Fruit fly (Drosophila melanogaster) whole organism, embryonic: ENCODE data around the gene CG10347.

Source experiments
- CG10543 ChIP-seq: fragments of 200-800 bp; sonication (Bioruptor generic); optimal IDR thresholded peaks from 3 replicates; lab custom pipeline; 2017; ENCODE audit warnings: missing biosample characterization, mild to moderate bottlenecking, missing genetic modification characterization, moderate library complexity
- CG11696 ChIP-seq: fragments of 200-800 bp; sonication (Bioruptor generic); IDR thresholded peaks from 2 replicates; pipeline ENCODE4 v1.3.6; 2022; ENCODE audit warnings: missing biosample characterization, missing genetic modification characterization
- CG12104 ChIP-seq: fragments of 200-800 bp; sonication (Bioruptor generic); optimal IDR thresholded peaks from 3 replicates; lab custom pipeline; 2016; ENCODE audit warnings: missing biosample characterization, missing genetic modification characterization
- CG1233 ChIP-seq: fragments of 200-800 bp; sonication (Bioruptor generic); optimal IDR thresholded peaks from 4 replicates; lab custom pipeline; 2018; ENCODE audit warnings: missing biosample characterization, mild to moderate bottlenecking, missing genetic modification characterization
- CG13296 ChIP-seq: fragments of 200-800 bp; sonication (Bioruptor generic); optimal IDR thresholded peaks from 3 replicates; lab custom pipeline; 2018; ENCODE audit warnings: missing biosample characterization, mild to moderate bottlenecking, missing genetic modification characterization
- CG14014 ChIP-seq: fragments of 200-800 bp; sonication (Bioruptor generic); IDR thresholded peaks from 2 replicates; pipeline ENCODE4 v1.3.6; 2022; ENCODE audit warnings: missing biosample characterization, missing genetic modification characterization
- CG14965 ChIP-seq: fragments of 200-800 bp; sonication (Bioruptor generic); optimal IDR thresholded peaks from 2 replicates; lab custom pipeline; 2016; ENCODE audit warnings: missing biosample characterization, missing genetic modification characterization, borderline replicate concordance
- CG15696 ChIP-seq: fragments of 200-800 bp; sonication (Bioruptor generic); optimal IDR thresholded peaks from 2 replicates; lab custom pipeline; 2019; ENCODE audit warnings: missing biosample characterization, mild to moderate bottlenecking, missing genetic modification characterization, moderate library complexity
- CG17612 ChIP-seq: fragments of 200-800 bp; sonication (Bioruptor generic); IDR thresholded peaks from 2 replicates; pipeline ENCODE4 v1.3.6; 2022; ENCODE audit warnings: missing biosample characterization, missing genetic modification characterization
- CG17802 ChIP-seq: fragments of 200-800 bp; sonication (Bioruptor generic); optimal IDR thresholded peaks from 2 replicates; lab custom pipeline; 2018; ENCODE audit warnings: missing biosample characterization, mild to moderate bottlenecking, missing genetic modification characterization, moderate library complexity
- CG18011 ChIP-seq: fragments of 200-800 bp; sonication (Bioruptor generic); optimal IDR thresholded peaks from 2 replicates; lab custom pipeline; 2017; ENCODE audit warnings: missing biosample characterization, missing genetic modification characterization, mild to moderate bottlenecking, moderate library complexity, missing genotype
- CG18619 ChIP-seq: fragments of 200-800 bp; sonication (Bioruptor generic); optimal IDR thresholded peaks from 3 replicates; lab custom pipeline; 2017; ENCODE audit warnings: missing biosample characterization, mild to moderate bottlenecking, missing genetic modification characterization
- CG3065 ChIP-seq: fragments of 200-800 bp; sonication (Bioruptor generic); optimal IDR thresholded peaks from 2 replicates; lab custom pipeline; 2016; ENCODE audit warnings: missing biosample characterization, missing genetic modification characterization
- CG3163 ChIP-seq: fragments of 200-800 bp; sonication (Bioruptor generic); optimal IDR thresholded peaks from 3 replicates; lab custom pipeline; 2016; ENCODE audit warnings: missing biosample characterization, missing genetic modification characterization
- CG3838 ChIP-seq: fragments of 200-800 bp; sonication (Bioruptor generic); optimal IDR thresholded peaks from 3 replicates; lab custom pipeline; 2016; ENCODE audit warnings: missing biosample characterization, missing genetic modification characterization
- CG6254 ChIP-seq: fragments of 200-800 bp; sonication (Bioruptor generic); optimal IDR thresholded peaks from 3 replicates; lab custom pipeline; 2017; ENCODE audit warnings: mild to moderate bottlenecking, missing biosample characterization, missing genetic modification reagents, missing genetic modification characterization
- CG6272 ChIP-seq: fragments of 200-800 bp; sonication (Bioruptor generic); IDR thresholded peaks from 2 replicates; pipeline ENCODE4 v1.3.6; 2022; ENCODE audit warnings: missing biosample characterization, missing genetic modification characterization
- CG7556 ChIP-seq: fragments of 200-800 bp; sonication (Bioruptor generic); optimal IDR thresholded peaks from 2 replicates; lab custom pipeline; 2017; ENCODE audit warnings: missing biosample characterization, mild to moderate bottlenecking, missing genetic modification characterization
- CG7987 ChIP-seq: fragments of 200-800 bp; sonication (Bioruptor generic); optimal IDR thresholded peaks from 2 replicates; lab custom pipeline; 2018; ENCODE audit warnings: missing biosample characterization, mild to moderate bottlenecking, missing genetic modification characterization, moderate library complexity
- CG8089 ChIP-seq: fragments of 200-800 bp; sonication (Bioruptor generic); optimal IDR thresholded peaks from 3 replicates; lab custom pipeline; 2016; ENCODE audit warnings: missing biosample characterization, missing genetic modification characterization
- CG9215 ChIP-seq: fragments of 200-800 bp; sonication (Bioruptor generic); IDR thresholded peaks from 2 replicates; pipeline ENCODE4 v1.3.6; 2022; ENCODE audit warnings: missing biosample characterization, missing genetic modification characterization
- CG9797 ChIP-seq: fragments of 200-800 bp; sonication (Bioruptor generic); optimal IDR thresholded peaks from 3 replicates; lab custom pipeline; 2018; ENCODE audit warnings: missing biosample characterization, mild to moderate bottlenecking, missing genetic modification characterization
- D ChIP-seq, 2 experiments: fragments of 200-800 bp in 1 of 2; fragments of >200 bp in 1 of 2; sonication (Bioruptor generic) in 1 of 2; optimal IDR thresholded peaks; 2 replicates in 1 of 2; 3 replicates in 1 of 2; lab custom pipeline; 2017; ENCODE audit warnings: mild to moderate bottlenecking in 1 of 2, missing biosample characterization in 1 of 2, missing genetic modification characterization in 1 of 2, missing genetic modification reagents in 1 of 2
- Gug ChIP-seq: fragments of 200-800 bp; sonication (Bioruptor generic); IDR thresholded peaks from 4 replicates; pipeline ENCODE4 v1.3.6; 2022; ENCODE audit warnings: missing biosample characterization, missing genetic modification characterization
- Hsf ChIP-seq: fragments of 200-800 bp; sonication (Bioruptor generic); optimal IDR thresholded peaks from 3 replicates; lab custom pipeline; 2016; ENCODE audit warnings: missing biosample characterization, missing genetic modification characterization
- MESR4 ChIP-seq: fragments of 200-800 bp; sonication (Bioruptor generic); optimal IDR thresholded peaks from 2 replicates; lab custom pipeline; 2018; ENCODE audit warnings: missing biosample characterization, mild to moderate bottlenecking, missing genetic modification characterization, moderate library complexity
- Myb ChIP-seq: fragments of 200-800 bp; sonication (Bioruptor generic); optimal IDR thresholded peaks from 2 replicates; lab custom pipeline; 2016; ENCODE audit warnings: missing biosample characterization, missing genetic modification characterization
- Optix ChIP-seq: fragments of 200-800 bp; sonication (Bioruptor generic); IDR thresholded peaks from 3 replicates; pipeline ENCODE4 v1.3.6; 2022; ENCODE audit warnings: missing biosample characterization, missing genetic modification characterization
- Sry-δ ChIP-seq: fragments of 200-800 bp; sonication (Bioruptor generic); optimal IDR thresholded peaks from 2 replicates; lab custom pipeline; 2016; ENCODE audit warnings: missing biosample characterization, missing genetic modification characterization
- Taf1 ChIP-seq: fragments of 200-800 bp; sonication (Bioruptor generic); IDR thresholded peaks from 2 replicates; pipeline ENCODE4 v1.3.6; 2022; ENCODE audit warnings: missing biosample characterization, missing genetic modification characterization
- cwo ChIP-seq: fragments of 200-800 bp; sonication (Bioruptor generic); optimal IDR thresholded peaks from 3 replicates; lab custom pipeline; 2017; ENCODE audit warnings: missing biosample characterization, missing genetic modification characterization, mild to moderate bottlenecking, moderate library complexity, missing genetic modification reagents
- dm ChIP-seq: fragments of 200-800 bp; sonication (Bioruptor generic); optimal IDR thresholded peaks from 3 replicates; lab custom pipeline; 2016; ENCODE audit warnings: missing biosample characterization, missing genetic modification characterization
- emc ChIP-seq: fragments of 200-800 bp; sonication (Bioruptor generic); optimal IDR thresholded peaks from 2 replicates; lab custom pipeline; 2016; ENCODE audit warnings: missing biosample characterization, missing genetic modification characterization
- ems ChIP-seq: fragments of 200-800 bp; sonication (Bioruptor generic); optimal IDR thresholded peaks from 3 replicates; lab custom pipeline; 2016; ENCODE audit warnings: missing biosample characterization, missing genetic modification characterization
- fd3F ChIP-seq: fragments of 200-800 bp; sonication (Bioruptor generic); optimal IDR thresholded peaks from 2 replicates; lab custom pipeline; 2018; ENCODE audit warnings: missing biosample characterization, mild to moderate bottlenecking, missing genetic modification characterization, moderate library complexity
- fu2 ChIP-seq: fragments of 200-800 bp; sonication (Bioruptor generic); optimal IDR thresholded peaks from 2 replicates; lab custom pipeline; 2016; ENCODE audit warnings: missing biosample characterization, missing genetic modification characterization
- gce ChIP-seq: fragments of 200-800 bp; sonication (Bioruptor generic); IDR thresholded peaks from 3 replicates; pipeline ENCODE4 v1.3.6; 2022; ENCODE audit warnings: missing biosample characterization, missing genetic modification characterization
- gsb ChIP-seq: fragments of 200-800 bp; sonication (Bioruptor generic); IDR thresholded peaks from 2 replicates; pipeline ENCODE4 v1.3.6; 2022; ENCODE audit warnings: missing biosample characterization, missing genetic modification characterization
- ham ChIP-seq: fragments of 200-800 bp; sonication (Bioruptor generic); IDR thresholded peaks from 2 replicates; pipeline ENCODE4 v1.3.6; 2022; ENCODE audit warnings: missing biosample characterization, missing genetic modification characterization
- ind ChIP-seq: fragments of 200-800 bp; sonication (Bioruptor generic); optimal IDR thresholded peaks from 3 replicates; lab custom pipeline; 2016; ENCODE audit warnings: missing biosample characterization, missing genetic modification characterization
- inv ChIP-seq: fragments of 200-800 bp; sonication (Bioruptor generic); IDR thresholded peaks from 2 replicates; pipeline ENCODE4 v1.3.6; 2022; ENCODE audit warnings: missing biosample characterization, missing genetic modification characterization; ENCODE audit not compliant: partially characterized antibody
- kah ChIP-seq: fragments of 200-800 bp; sonication (Bioruptor generic); optimal IDR thresholded peaks from 2 replicates; lab custom pipeline; 2018; ENCODE audit warnings: missing biosample characterization, mild to moderate bottlenecking, missing genetic modification characterization
- kni ChIP-seq: fragments of 200-800 bp; sonication (Bioruptor generic); optimal IDR thresholded peaks from 3 replicates; lab custom pipeline; 2017; ENCODE audit warnings: mild to moderate bottlenecking, missing biosample characterization, missing genetic modification reagents, missing genetic modification characterization
- mirr ChIP-seq: fragments of 200-800 bp; sonication (Bioruptor generic); optimal IDR thresholded peaks from 3 replicates; lab custom pipeline; 2018; ENCODE audit warnings: missing biosample characterization, mild to moderate bottlenecking, missing genetic modification characterization
- otp ChIP-seq: fragments of 200-800 bp; sonication (Bioruptor generic); IDR thresholded peaks from 3 replicates; pipeline ENCODE4, ENCODE4 v1.3.6; 2022; ENCODE audit warnings: missing biosample characterization, missing genetic modification characterization
- schlank ChIP-seq: fragments of 200-800 bp; sonication (Bioruptor generic); optimal IDR thresholded peaks from 2 replicates; lab custom pipeline; 2018; ENCODE audit warnings: missing biosample characterization, mild to moderate bottlenecking, missing genetic modification characterization
- shn ChIP-seq: fragments of 200-800 bp; sonication (Bioruptor generic); optimal IDR thresholded peaks from 3 replicates; lab custom pipeline; 2016; ENCODE audit warnings: missing biosample characterization, missing genetic modification characterization
- sob ChIP-seq: fragments of 200-800 bp; sonication (Bioruptor generic); IDR thresholded peaks from 2 replicates; pipeline ENCODE4 v1.3.6; 2022; ENCODE audit warnings: missing biosample characterization, missing genetic modification characterization
- stwl ChIP-seq: fragments of 200-800 bp; sonication (Bioruptor generic); optimal IDR thresholded peaks from 3 replicates; lab custom pipeline; 2018; ENCODE audit warnings: missing biosample characterization, mild to moderate bottlenecking, missing genetic modification characterization, moderate library complexity
- tgo ChIP-seq: fragments of 200-800 bp; sonication (Bioruptor generic); IDR thresholded peaks from 3 replicates; pipeline ENCODE4 v1.3.6; 2022; ENCODE audit warnings: missing biosample characterization, missing genetic modification characterization
- ttk ChIP-seq: fragments of 200-800 bp; sonication (Bioruptor generic); IDR thresholded peaks from 2 replicates; pipeline ENCODE4 v2.1.2; 2022; ENCODE audit warnings: missing biosample characterization, missing genetic modification characterization
- zen2 ChIP-seq: fragments of 200-800 bp; sonication (Bioruptor generic); IDR thresholded peaks from 3 replicates; pipeline ENCODE4 v1.3.6; 2022; ENCODE audit warnings: missing biosample characterization, missing genetic modification characterization; ENCODE audit not compliant: partially characterized antibody

Gene CG10347

DNA sequence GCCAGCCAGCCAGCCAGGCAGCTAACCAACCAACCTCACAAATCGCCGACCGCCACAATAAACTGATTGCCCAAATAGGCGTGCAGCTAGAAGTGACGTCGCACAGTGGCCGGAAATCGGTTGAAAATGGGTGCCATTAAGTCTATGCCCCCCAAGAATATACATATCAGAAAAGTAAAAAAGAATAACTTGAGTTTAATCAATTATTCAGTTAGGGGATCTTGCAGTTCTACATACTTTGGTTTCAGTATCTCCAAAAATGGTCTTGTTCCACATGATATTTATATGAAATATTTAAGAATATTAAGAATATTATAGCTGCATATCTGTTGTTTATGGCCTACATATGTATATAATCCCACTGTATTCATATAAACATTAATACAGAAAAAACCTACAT, 30.6 kb upstream of the CG10347 start (continued):
- no peak for TF ChIP-seq MESR4 (GFP tag; lab: Kevin White, UChicago)
- no peak for TF ChIP-seq CG17612 (GFP tag; lab: Robert Waterston, UW)
- TF ChIP-seq CG14965 (GFP tag; lab: Kevin White, UChicago): no peak
- peak; percentile 29 for TF ChIP-seq CG12104 (GFP tag; lab: Kevin White, UChicago)
- no peak for TF ChIP-seq CG8089 (GFP tag; lab: Kevin White, UChicago)
- TF ChIP-seq stwl (tag; lab: Kevin White, UChicago): no peak
- TF ChIP-seq CG14014 (GFP tag; lab: Robert Waterston, UW): no peak
- TF ChIP-seq CG18619 (GFP tag; lab: Kevin White, UChicago): peak; percentile 37
- no peak for TF ChIP-seq ems (GFP tag; lab: Kevin White, UChicago)
- TF ChIP-seq CG15696 (tag; lab: Kevin White, UChicago): no peak
- TF ChIP-seq CG17802 (tag; lab: Kevin White, UChicago): no peak
- no peak for TF ChIP-seq Taf1 (GFP tag; lab: Robert Waterston, UW)
- TF ChIP-seq kah (GFP tag; lab: Kevin White, UChicago): no peak
- no peak for TF ChIP-seq CG3163
- TF ChIP-seq CG9797 (GFP tag; lab: Kevin White, UChicago): no peak
- no peak for TF ChIP-seq Myb (GFP tag; lab: Kevin White, UChicago)
- TF ChIP-seq CG10543 (GFP tag; lab: Kevin White, UChicago): peak; percentile 76
- TF ChIP-seq shn (GFP tag; lab: Kevin White, UChicago): no peak
- TF ChIP-seq emc (GFP tag; lab: Kevin White, UChicago): no peak
- TF ChIP-seq CG3838: no peak
- no peak for TF ChIP-seq otp (GFP tag; lab: Robert Waterston, UW)
- TF ChIP-seq kni: no peak
- TF ChIP-seq ham: no peak
- no peak for TF ChIP-seq tgo (GFP tag; lab: Robert Waterston, UW)
- peak; percentile 53 for TF ChIP-seq CG7556
- no peak for TF ChIP-seq Gug (GFP tag; lab: Robert Waterston, UW)
- TF ChIP-seq CG18011: peak; percentile 6
- no peak for TF ChIP-seq schlank (tag; lab: Kevin White, UChicago)
- TF ChIP-seq CG3065 (GFP tag; lab: Kevin White, UChicago): no peak
- TF ChIP-seq zen2 (GFP tag; lab: Robert Waterston, UW): no peak
- no peak for TF ChIP-seq Hsf (GFP tag; lab: Kevin White, UChicago)
- TF ChIP-seq dm (GFP tag; lab: Kevin White, UChicago): no peak
- TF ChIP-seq CG7987 (GFP tag; lab: Kevin White, UChicago): no peak
- no peak for TF ChIP-seq CG6272 (GFP tag; lab: Robert Waterston, UW)
- TF ChIP-seq ind (GFP tag; lab: Kevin White, UChicago): peak; percentile 29
- TF ChIP-seq gsb (GFP tag; lab: Robert Waterston, UW): no peak
- TF ChIP-seq CG13296 (GFP tag; lab: Kevin White, UChicago): peak; percentile 69
- no peak for TF ChIP-seq D (optimal IDR thresholded peaks at IDR 0.05; lab: Kevin White, UChicago)
- TF ChIP-seq D (GFP tag; optimal IDR thresholded peaks at IDR 0.05; lab: Kevin White, UChicago): no peak
- TF ChIP-seq sob (GFP tag; lab: Robert Waterston, UW): no peak
- TF ChIP-seq inv (GFP tag; lab: Robert Waterston, UW): no peak
- TF ChIP-seq CG11696 (GFP tag; lab: Robert Waterston, UW): no peak
- no peak for TF ChIP-seq CG9215 (GFP tag; lab: Robert Waterston, UW)
- no peak for TF ChIP-seq Sry-δ (GFP tag; lab: Kevin White, UChicago)
- no peak for TF ChIP-seq fu2
- peak; percentile 48 for TF ChIP-seq fd3F (GFP tag; lab: Kevin White, UChicago)
- TF ChIP-seq mirr: peak; percentile 37
- no peak for TF ChIP-seq CG6254 (GFP tag; lab: Kevin White, UChicago)
- no peak for TF ChIP-seq gce (GFP tag; lab: Robert Waterston, UW)
- TF ChIP-seq Optix (GFP tag; lab: Robert Waterston, UW): no peak
- no peak for TF ChIP-seq CG1233 (GFP tag; lab: Kevin White, UChicago)
- TF ChIP-seq ttk (GFP tag; lab: Robert Waterston, UW): no peak
- TF ChIP-seq cwo: peak; percentile 46
